ENCODE assay signal across 1 fruit fly cellular context in the genomic region with DNA sequence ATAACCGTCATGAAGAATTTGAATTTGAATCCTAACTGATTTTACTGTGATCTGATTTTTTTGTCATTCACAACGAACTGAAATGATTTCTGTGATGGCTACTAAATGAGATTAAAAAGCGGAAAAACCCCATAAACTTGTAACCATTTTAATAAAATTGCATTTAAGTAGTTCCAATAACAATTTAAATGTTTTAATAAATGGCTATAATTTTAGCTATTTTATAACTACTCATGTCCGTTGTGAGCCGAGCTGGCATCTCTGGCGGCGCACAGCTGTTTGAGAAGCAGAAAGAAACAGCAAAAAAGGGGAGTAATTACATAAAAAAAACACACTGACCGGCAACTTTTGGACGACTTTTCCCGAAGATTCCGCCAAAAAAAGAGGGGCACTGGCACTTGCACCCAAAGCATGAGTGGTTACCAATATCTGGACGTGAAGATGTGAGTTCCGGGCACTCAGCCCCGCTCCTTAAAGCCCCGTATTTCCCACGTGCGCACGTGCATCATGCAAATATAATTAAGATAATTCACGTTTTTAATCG.
TF ChIP-seq lines count a peak whose summit lies in the region.

Gene CG7950, plus strand, starts transcription at position 268 of the 544 bp plus-strand sequence.
Gene Rpp14a, plus strand, starts transcription at position 268 of the 544 bp plus-strand sequence.

TF ChIP-seq in whole organism, embryonic, 481 proteins besides CTCF, POLR2A, EP300 and RAD21 (continued from another document and continues in another):
- TF ChIP-seq NK7.1 (GFP tag; optimal IDR thresholded peaks at IDR 0.05; lab: Kevin White, UChicago): peak; percentile 49
- TF ChIP-seq vfl (GFP tag; optimal IDR thresholded peaks at IDR 0.05; lab: Kevin White, UChicago): peak; percentile 81
- peak; percentile 55 for TF ChIP-seq scrt (GFP tag; optimal IDR thresholded peaks at IDR 0.05; lab: Kevin White, UChicago)
- TF ChIP-seq CG30020 (tag; optimal IDR thresholded peaks at IDR 0.05; lab: Kevin White, UChicago): peak; percentile 46
- TF ChIP-seq D19B (GFP tag; optimal IDR thresholded peaks at IDR 0.05; lab: Kevin White, UChicago): peak; percentile 35
- TF ChIP-seq ase (GFP tag; IDR thresholded peaks at IDR 0.05; lab: Robert Waterston, UW): peak; percentile 64; the same call in 2 of the 3 replicates
- peak; percentile 79 for TF ChIP-seq ara (GFP tag; IDR thresholded peaks at IDR 0.05; lab: Robert Waterston, UW)
- peak; percentile 73 for TF ChIP-seq CG4424 (GFP tag; optimal IDR thresholded peaks at IDR 0.05; lab: Kevin White, UChicago)
- peak; percentile 75 for TF ChIP-seq gcm (GFP tag; optimal IDR thresholded peaks at IDR 0.05; lab: Kevin White, UChicago)
- TF ChIP-seq CG32772 (GFP tag; IDR thresholded peaks at IDR 0.05; lab: Robert Waterston, UW): peak; percentile 70
- peak; percentile 51 for TF ChIP-seq fd96Cb (tag; optimal IDR thresholded peaks at IDR 0.05; lab: Kevin White, UChicago)
- TF ChIP-seq pnt (GFP tag; optimal IDR thresholded peaks at IDR 0.05; lab: Kevin White, UChicago): peak; percentile 65
- peak; percentile 92 for TF ChIP-seq CG15514 (GFP tag; optimal IDR thresholded peaks at IDR 0.05; lab: Kevin White, UChicago)
- TF ChIP-seq psq (GFP tag; optimal IDR thresholded peaks at IDR 0.05; lab: Kevin White, UChicago): peak; percentile 21
- peak; percentile 40; the same call in 1 of the 2 replicates for TF ChIP-seq CG11696 (GFP tag; IDR thresholded peaks at IDR 0.05; lab: Robert Waterston, UW)
- peak; percentile 15 for TF ChIP-seq disco-r (GFP tag; optimal IDR thresholded peaks at IDR 0.05; lab: Kevin White, UChicago)
- TF ChIP-seq CG13894 (tag; optimal IDR thresholded peaks at IDR 0.05; lab: Kevin White, UChicago): peak; percentile 84
- no peak for TF ChIP-seq chinmo (GFP tag; IDR thresholded peaks at IDR 0.05; lab: Robert Waterston, UW; ENCODE audit: partially characterized antibody)
- TF ChIP-seq ewg (GFP tag; optimal IDR thresholded peaks at IDR 0.05; lab: Kevin White, UChicago): peak; percentile 48
- peak; percentile 91 for TF ChIP-seq ci (GFP tag; IDR thresholded peaks at IDR 0.05; lab: Robert Waterston, UW)
- TF ChIP-seq dati (GFP tag; IDR thresholded peaks at IDR 0.05; lab: Robert Waterston, UW): no peak
- no peak for TF ChIP-seq gt (GFP tag; IDR thresholded peaks at IDR 0.05; lab: Robert Waterston, UW)
- TF ChIP-seq hb (GFP tag; IDR thresholded peaks at IDR 0.05; lab: Robert Waterston, UW; ENCODE audit: partially characterized antibody): no peak
- TF ChIP-seq B-H1 (GFP tag; IDR thresholded peaks at IDR 0.05; lab: Robert Waterston, UW): peak; percentile 64
- peak; percentile 66 for TF ChIP-seq wdn (GFP tag; IDR thresholded peaks at IDR 0.05; lab: Robert Waterston, UW)
- peak; percentile 59; the same call in 1 of the 2 replicates for TF ChIP-seq gsb (GFP tag; IDR thresholded peaks at IDR 0.05; lab: Robert Waterston, UW)
- no peak for TF ChIP-seq CG7963 (GFP tag; IDR thresholded peaks at IDR 0.05; lab: Robert Waterston, UW; ENCODE audit: partially characterized antibody)
- no peak for TF ChIP-seq C15 (GFP tag; IDR thresholded peaks at IDR 0.05; lab: Robert Waterston, UW)
- TF ChIP-seq btn (GFP tag; optimal IDR thresholded peaks at IDR 0.05; lab: Kevin White, UChicago): peak; percentile 61
- TF ChIP-seq ERR (GFP tag; optimal IDR thresholded peaks at IDR 0.05; lab: Kevin White, UChicago): peak; percentile 62
- peak; percentile 77 for TF ChIP-seq CG14050 (GFP tag; IDR thresholded peaks at IDR 0.05; lab: Robert Waterston, UW)
- peak; percentile 50 for TF ChIP-seq D19A (tag; optimal IDR thresholded peaks at IDR 0.05; lab: Kevin White, UChicago)
- TF ChIP-seq E2f1 (GFP tag; IDR thresholded peaks at IDR 0.05; lab: Robert Waterston, UW): peak; percentile 69
- peak; percentile 71 for TF ChIP-seq tx (GFP tag; optimal IDR thresholded peaks at IDR 0.05; lab: Kevin White, UChicago)
- peak; percentile 75 for TF ChIP-seq nom (GFP tag; optimal IDR thresholded peaks at IDR 0.05; lab: Kevin White, UChicago)
- TF ChIP-seq CG4820 (GFP tag; optimal IDR thresholded peaks at IDR 0.05; lab: Kevin White, UChicago): no peak
- peak; percentile 58 for TF ChIP-seq slp2 (GFP tag; optimal IDR thresholded peaks at IDR 0.05; lab: Kevin White, UChicago)
- peak; percentile 90 for TF ChIP-seq Rfx (GFP tag; IDR thresholded peaks at IDR 0.05; lab: Robert Waterston, UW)
- peak; percentile 94 for TF ChIP-seq CG2120 (GFP tag; optimal IDR thresholded peaks at IDR 0.05; lab: Kevin White, UChicago)
- TF ChIP-seq E2f2 (GFP tag; IDR thresholded peaks at IDR 0.05; lab: Robert Waterston, UW): peak; percentile 62
- peak; percentile 86 for TF ChIP-seq CG13424 (tag; optimal IDR thresholded peaks at IDR 0.05; lab: Kevin White, UChicago)
- TF ChIP-seq YL-1 (GFP tag; optimal IDR thresholded peaks at IDR 0.05; lab: Kevin White, UChicago): peak; percentile 83
- no peak for TF ChIP-seq Nf-YA (GFP tag; IDR thresholded peaks at IDR 0.05; lab: Robert Waterston, UW)
- peak; percentile 76 for TF ChIP-seq sob (GFP tag; IDR thresholded peaks at IDR 0.05; lab: Robert Waterston, UW)
- TF ChIP-seq dmrt11E (tag; optimal IDR thresholded peaks at IDR 0.05; lab: Kevin White, UChicago): peak; percentile 78
- TF ChIP-seq CG11093 (GFP tag; IDR thresholded peaks at IDR 0.05; lab: Robert Waterston, UW): no peak
- peak; percentile 82 for TF ChIP-seq CG3847 (GFP tag; IDR thresholded peaks at IDR 0.05; lab: Robert Waterston, UW)
- TF ChIP-seq CG1602 (GFP tag; optimal IDR thresholded peaks at IDR 0.05; lab: Kevin White, UChicago): peak; percentile 84
- 0 out of 2 replicates have a peak, but pooled peaks have one; percentile 20 for TF ChIP-seq crol (GFP tag; IDR thresholded peaks at IDR 0.05; lab: Robert Waterston, UW)
- TF ChIP-seq tup (GFP tag; optimal IDR thresholded peaks at IDR 0.05; lab: Kevin White, UChicago): peak; percentile 72
- TF ChIP-seq croc (GFP tag; conservative IDR thresholded peaks at IDR 0.05; lab: Robert Waterston, UW): no peak; the same call in 1 of the 3 replicates
- peak; percentile 62 for TF ChIP-seq Atf3 (GFP tag; optimal IDR thresholded peaks at IDR 0.05; lab: Kevin White, UChicago)
- TF ChIP-seq inv (GFP tag; IDR thresholded peaks at IDR 0.05; lab: Robert Waterston, UW; ENCODE audit: partially characterized antibody): no peak
- TF ChIP-seq Hr39 (optimal IDR thresholded peaks at IDR 0.05; lab: Kevin White, UChicago): no peak
- TF ChIP-seq CG1647 (GFP tag; optimal IDR thresholded peaks at IDR 0.05; lab: Kevin White, UChicago): no peak
- peak; percentile 75 for TF ChIP-seq CG13775 (GFP tag; optimal IDR thresholded peaks at IDR 0.05; lab: Kevin White, UChicago)
- peak; percentile 58 for TF ChIP-seq pzg (GFP tag; optimal IDR thresholded peaks at IDR 0.05; lab: Kevin White, UChicago)
- peak; percentile 82 for TF ChIP-seq Aef1 (GFP tag; IDR thresholded peaks at IDR 0.05; lab: Robert Waterston, UW)
- TF ChIP-seq sima (GFP tag; optimal IDR thresholded peaks at IDR 0.05; lab: Kevin White, UChicago): peak; percentile 69
- peak; percentile 76 for TF ChIP-seq lmd (GFP tag; IDR thresholded peaks at IDR 0.05; lab: Robert Waterston, UW)
- TF ChIP-seq CG15601 (tag; optimal IDR thresholded peaks at IDR 0.05; lab: Kevin White, UChicago): peak; percentile 69
- no peak for TF ChIP-seq CG6254 (GFP tag; optimal IDR thresholded peaks at IDR 0.05; lab: Kevin White, UChicago)
- TF ChIP-seq CG2129 (GFP tag; IDR thresholded peaks at IDR 0.05; lab: Robert Waterston, UW; ENCODE audit: partially characterized antibody): no peak
- TF ChIP-seq CG34224 (GFP tag; IDR thresholded peaks at IDR 0.05; lab: Robert Waterston, UW; ENCODE audit: partially characterized antibody): 0 out of 3 replicates have a peak, but pooled peaks have one; percentile 27
- peak; percentile 44 for TF ChIP-seq CG12236 (GFP tag; optimal IDR thresholded peaks at IDR 0.05; lab: Kevin White, UChicago)
- TF ChIP-seq Chrac-16 (GFP tag; optimal IDR thresholded peaks at IDR 0.05; lab: Kevin White, UChicago): peak; percentile 85
- TF ChIP-seq tgo (GFP tag; IDR thresholded peaks at IDR 0.05; lab: Robert Waterston, UW): peak; percentile 78
- TF ChIP-seq dimm (GFP tag; IDR thresholded peaks at IDR 0.05; lab: Robert Waterston, UW): peak; percentile 29; the same call in 1 of the 2 replicates
- TF ChIP-seq CG17612 (GFP tag; IDR thresholded peaks at IDR 0.05; lab: Robert Waterston, UW): peak; percentile 61
- no peak for TF ChIP-seq knrl (GFP tag; IDR thresholded peaks at IDR 0.05; lab: Robert Waterston, UW; ENCODE audit: partially characterized antibody)
- peak; percentile 64 for TF ChIP-seq trh (GFP tag; optimal IDR thresholded peaks at IDR 0.05; lab: Kevin White, UChicago)
- TF ChIP-seq CG4328 (GFP tag; optimal IDR thresholded peaks at IDR 0.05; lab: Kevin White, UChicago): peak; percentile 54
- peak; percentile 35 for TF ChIP-seq ATbp (GFP tag; optimal IDR thresholded peaks at IDR 0.05; lab: Kevin White, UChicago)
- TF ChIP-seq prd (optimal IDR thresholded peaks at IDR 0.05; lab: Kevin White, UChicago): no peak
- TF ChIP-seq prd (GFP tag; IDR thresholded peaks at IDR 0.05; lab: Robert Waterston, UW): peak; percentile 85
- TF ChIP-seq onecut (GFP tag; IDR thresholded peaks at IDR 0.05; lab: Robert Waterston, UW): peak; percentile 36; the same call in 1 of the 2 replicates
- no peak for TF ChIP-seq fd64A (GFP tag; optimal IDR thresholded peaks at IDR 0.05; lab: Kevin White, UChicago)
- no peak for TF ChIP-seq CG42726 (GFP tag; IDR thresholded peaks at IDR 0.05; lab: Robert Waterston, UW; ENCODE audit: partially characterized antibody)
- no peak for TF ChIP-seq Opbp (GFP tag; IDR thresholded peaks at IDR 0.05; lab: Robert Waterston, UW; ENCODE audit: partially characterized antibody)
- TF ChIP-seq Awh (GFP tag; IDR thresholded peaks at IDR 0.05; lab: Robert Waterston, UW): peak; percentile 37; the same call in 1 of the 2 replicates
- peak; percentile 51 for TF ChIP-seq nerfin-1 (tag; optimal IDR thresholded peaks at IDR 0.05; lab: Kevin White, UChicago)
- TF ChIP-seq exex (tag; optimal IDR thresholded peaks at IDR 0.05; lab: Kevin White, UChicago): peak; percentile 52
- TF ChIP-seq pho (GFP tag; optimal IDR thresholded peaks at IDR 0.05; lab: Kevin White, UChicago): peak; percentile 85
- peak; percentile 75 for TF ChIP-seq CG2678 (tag; optimal IDR thresholded peaks at IDR 0.05; lab: Kevin White, UChicago)
- peak; percentile 48 for TF ChIP-seq Lhr (GFP tag; optimal IDR thresholded peaks at IDR 0.05; lab: Kevin White, UChicago)
- TF ChIP-seq ssp (GFP tag; IDR thresholded peaks at IDR 0.05; lab: Robert Waterston, UW): peak; percentile 47
- TF ChIP-seq nmo (GFP tag; optimal IDR thresholded peaks at IDR 0.05; lab: Kevin White, UChicago): peak; percentile 67
- peak; percentile 7 for TF ChIP-seq fd102C (GFP tag; optimal IDR thresholded peaks at IDR 0.05; lab: Kevin White, UChicago)
- TF ChIP-seq NfI (GFP tag; optimal IDR thresholded peaks at IDR 0.05; lab: Kevin White, UChicago): peak; percentile 79
- peak; percentile 69 for TF ChIP-seq dm (GFP tag; optimal IDR thresholded peaks at IDR 0.05; lab: Kevin White, UChicago)
- no peak for TF ChIP-seq tna (GFP tag; IDR thresholded peaks at IDR 0.05; lab: Robert Waterston, UW; ENCODE audit: partially characterized antibody)
- TF ChIP-seq Neu2 (GFP tag; optimal IDR thresholded peaks at IDR 0.05; lab: Kevin White, UChicago; ENCODE audit: borderline replicate concordance): peak; percentile 57
- peak; percentile 24 for TF ChIP-seq CG8089 (GFP tag; optimal IDR thresholded peaks at IDR 0.05; lab: Kevin White, UChicago)
- peak; percentile 55 for TF ChIP-seq CG10979 (tag; optimal IDR thresholded peaks at IDR 0.05; lab: Kevin White, UChicago)
- peak; percentile 39 for TF ChIP-seq Abd-B (GFP tag; optimal IDR thresholded peaks at IDR 0.05; lab: Kevin White, UChicago)
- TF ChIP-seq grn (GFP tag; optimal IDR thresholded peaks at IDR 0.05; lab: Kevin White, UChicago): no peak
- TF ChIP-seq z (GFP tag; IDR thresholded peaks at IDR 0.05; lab: Robert Waterston, UW): peak; percentile 21; the same call in 1 of the 3 replicates
- no peak for TF ChIP-seq tll (GFP tag; optimal IDR thresholded peaks at IDR 0.05; lab: Kevin White, UChicago)
- TF ChIP-seq bab2 (GFP tag; optimal IDR thresholded peaks at IDR 0.05; lab: Kevin White, UChicago): peak; percentile 82
- peak; percentile 58 for TF ChIP-seq CG3838 (GFP tag; optimal IDR thresholded peaks at IDR 0.05; lab: Kevin White, UChicago)
- peak; percentile 61; the same call in 1 of the 2 replicates for TF ChIP-seq stc (GFP tag; IDR thresholded peaks at IDR 0.05; lab: Robert Waterston, UW)
- TF ChIP-seq tio (GFP tag; optimal IDR thresholded peaks at IDR 0.05; lab: Kevin White, UChicago): peak; percentile 65
- no peak for TF ChIP-seq CG6765 (GFP tag; optimal IDR thresholded peaks at IDR 0.05; lab: Kevin White, UChicago)
- peak; percentile 53 for TF ChIP-seq CG33557 (GFP tag; optimal IDR thresholded peaks at IDR 0.05; lab: Kevin White, UChicago)
- TF ChIP-seq CG10959 (GFP tag; IDR thresholded peaks at IDR 0.05; lab: Robert Waterston, UW): peak; percentile 41; the same call in 1 of the 2 replicates
- TF ChIP-seq phol (tag; optimal IDR thresholded peaks at IDR 0.05; lab: Kevin White, UChicago): peak; percentile 83
- TF ChIP-seq CG9932 (GFP tag; IDR thresholded peaks at IDR 0.05; lab: Robert Waterston, UW): peak; percentile 93
- peak in 1 of 3 experiments; percentile 67 for TF ChIP-seq lola (GFP tag; optimal IDR thresholded peaks at IDR 0.05; lab: Kevin White, UChicago)
- no peak for TF ChIP-seq Lpt (GFP tag; optimal IDR thresholded peaks at IDR 0.05; lab: Kevin White, UChicago)
- TF ChIP-seq Sry-β (GFP tag; optimal IDR thresholded peaks at IDR 0.05; lab: Kevin White, UChicago): peak; percentile 98
- TF ChIP-seq Adf1 (GFP tag; IDR thresholded peaks at IDR 0.05; lab: Robert Waterston, UW): peak; percentile 30
- TF ChIP-seq Bdp1 (GFP tag; optimal IDR thresholded peaks at IDR 0.05; lab: Kevin White, UChicago): peak; percentile 71
- TF ChIP-seq nerfin-2 (GFP tag; IDR thresholded peaks at IDR 0.05; lab: Robert Waterston, UW; ENCODE audit: partially characterized antibody): no peak
- no peak for TF ChIP-seq cad (GFP tag; optimal IDR thresholded peaks at IDR 0.05; lab: Kevin White, UChicago)
- TF ChIP-seq cwo (GFP tag; optimal IDR thresholded peaks at IDR 0.05; lab: Kevin White, UChicago): peak; percentile 66
- no peak for TF ChIP-seq CG7271 (tag; optimal IDR thresholded peaks at IDR 0.05; lab: Kevin White, UChicago)
- no peak for TF ChIP-seq CG6791 (GFP tag; IDR thresholded peaks at IDR 0.05; lab: Robert Waterston, UW; ENCODE audit: partially characterized antibody)
- peak; percentile 64 for TF ChIP-seq Ada2b (GFP tag; IDR thresholded peaks at IDR 0.05; lab: Robert Waterston, UW)
- peak; percentile 85 for TF ChIP-seq ems (GFP tag; optimal IDR thresholded peaks at IDR 0.05; lab: Kevin White, UChicago)
- peak; percentile 97 for TF ChIP-seq Med (GFP tag; lab: Kevin White, UChicago)
- peak; percentile 36 for TF ChIP-seq CG4617 (GFP tag; optimal IDR thresholded peaks at IDR 0.05; lab: Kevin White, UChicago; ENCODE audit: borderline replicate concordance)
